Fruit fly (Drosophila melanogaster): ENCODE measurements around the gene aust.

Gene aust

DNA sequence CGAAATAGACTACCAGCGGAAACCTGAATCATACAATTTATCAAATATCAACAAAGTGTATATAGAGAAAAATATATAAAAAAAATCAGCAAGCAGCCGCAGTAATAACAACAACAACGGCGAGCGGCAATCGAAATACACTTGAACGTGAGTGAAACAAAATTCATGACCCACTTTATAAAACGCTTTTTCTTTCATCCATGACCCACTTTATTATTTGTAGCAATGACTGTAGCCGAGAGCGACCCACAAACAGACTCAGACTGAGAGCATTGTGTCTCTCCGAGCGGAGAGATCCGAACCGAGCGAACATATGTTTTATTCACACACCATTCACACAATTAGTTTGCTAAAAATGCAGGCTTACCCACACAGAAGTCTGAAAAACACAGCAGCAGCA, 21.1 kb downstream of the aust start (continued):
- TF ChIP-seq CG11560 (tag; IDR thresholded peaks at IDR 0.05) (no peak), zen (tag; optimal IDR thresholded peaks at IDR 0.05) (no peak), Fer1 (GFP tag; optimal IDR thresholded peaks at IDR 0.05) (peak; percentile 25), ro (GFP tag; IDR thresholded peaks at IDR 0.05) (no peak), pita (GFP tag; optimal IDR thresholded peaks at IDR 0.05) (no peak), esg (GFP tag; conservative IDR thresholded peaks at IDR 0.05) (no peak), tna (GFP tag; IDR thresholded peaks at IDR 0.05; ENCODE audit: partially characterized antibody) (no peak), ham (GFP tag; IDR thresholded peaks at IDR 0.05) (no peak), lola (GFP tag; optimal IDR thresholded peaks at IDR 0.05) (no peak), wdn (GFP tag; IDR thresholded peaks at IDR 0.05) (no peak), Dip2 (GFP tag; IDR thresholded peaks at IDR 0.05) (no peak), gsb-n (tag; optimal IDR thresholded peaks at IDR 0.05) (no peak), Chrac-16 (GFP tag; optimal IDR thresholded peaks at IDR 0.05) (no peak), sqz (GFP tag; optimal IDR thresholded peaks at IDR 0.05) (peak; percentile 32), disco-r (GFP tag; optimal IDR thresholded peaks at IDR 0.05) (no peak), sens (GFP tag) (no peak), Bgb (GFP tag; IDR thresholded peaks at IDR 0.05; ENCODE audit: partially characterized antibody) (no peak), D19A (tag; optimal IDR thresholded peaks at IDR 0.05) (no peak), bbx (GFP tag; IDR thresholded peaks at IDR 0.05; ENCODE audit: partially characterized antibody) (no peak), chinmo (GFP tag; IDR thresholded peaks at IDR 0.05; ENCODE audit: partially characterized antibody) (peak; percentile 83; the same call in 3 of the 4 replicates), CG12769 (tag; optimal IDR thresholded peaks at IDR 0.05) (peak; percentile 47), so (GFP tag; IDR thresholded peaks at IDR 0.05) (peak; percentile 23; the same call in 1 of the 3 replicates), croc (GFP tag; conservative IDR thresholded peaks at IDR 0.05) (no peak), sd (tag; optimal IDR thresholded peaks at IDR 0.05) (peak; percentile 1), seq (GFP tag; IDR thresholded peaks at IDR 0.05) (no peak), CG13624 (GFP tag; optimal IDR thresholded peaks at IDR 0.05) (no peak), H2.0 (GFP tag; IDR thresholded peaks at IDR 0.05) (no peak), CG8924 (tag; optimal IDR thresholded peaks at IDR 0.05) (no peak), kah (GFP tag; optimal IDR thresholded peaks at IDR 0.05) (no peak), Optix (GFP tag; IDR thresholded peaks at IDR 0.05) (no peak), CG11398 (GFP tag; optimal IDR thresholded peaks at IDR 0.05) (no peak), Sin3A (optimal IDR thresholded peaks at IDR 0.05) (no peak), usp (GFP tag; optimal IDR thresholded peaks at IDR 0.05) (no peak), dimm (GFP tag; IDR thresholded peaks at IDR 0.05) (no peak), Dbx (GFP tag; IDR thresholded peaks at IDR 0.05) (no peak), pros (GFP tag; optimal IDR thresholded peaks at IDR 0.05) (no peak), fd64A (GFP tag; optimal IDR thresholded peaks at IDR 0.05) (no peak), dan (GFP tag; IDR thresholded peaks at IDR 0.05) (no peak)

DNA sequence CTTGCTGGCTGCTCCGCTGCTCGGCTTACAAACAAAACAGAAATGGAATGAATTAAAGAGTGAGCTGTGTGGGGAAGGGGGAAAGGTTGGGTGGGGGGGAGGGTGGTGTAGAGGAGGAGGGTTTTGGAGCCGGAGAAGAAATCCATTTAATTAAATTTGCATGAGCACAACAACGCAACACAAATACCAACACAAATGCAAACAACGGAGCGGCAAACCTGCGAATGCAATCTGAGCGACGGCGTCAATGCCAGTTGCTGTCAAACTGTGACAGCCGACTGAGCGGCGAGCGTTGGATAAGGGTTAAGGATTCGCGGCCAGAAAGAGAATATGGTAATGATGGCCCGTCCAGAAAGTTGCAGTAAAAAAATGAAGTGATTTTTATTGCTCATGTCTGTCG, 25.5 kb downstream of the aust start:
- peak; percentile 53 for TF ChIP-seq vvl (GFP tag; IDR thresholded peaks at IDR 0.05)
- TF ChIP-seq gsb-n (tag; optimal IDR thresholded peaks at IDR 0.05), result no peak
- 0 out of 2 replicates have a peak, but pooled peaks have one; percentile 8 for TF ChIP-seq Drgx (GFP tag; IDR thresholded peaks at IDR 0.05)
- TF ChIP-seq p53 (GFP tag; optimal IDR thresholded peaks at IDR 0.05), result no peak
- no peak for TF ChIP-seq Mrtf (GFP tag; IDR thresholded peaks at IDR 0.05)
- peak; percentile 88 for TF ChIP-seq CG6654 (GFP tag; optimal IDR thresholded peaks at IDR 0.05)
- peak; percentile 35; the same call in 1 of the 2 replicates for TF ChIP-seq crol (GFP tag; IDR thresholded peaks at IDR 0.05)

Data from whole organism, embryonic.